Fruit fly (Drosophila melanogaster): ENCODE measurements around the gene CG43291.

- TF ChIP-seq insv (optimal IDR thresholded peaks at IDR 0.05) (no peak), Sin3A (optimal IDR thresholded peaks at IDR 0.05) (no peak)
Measured at dm6 chr3R:14284422-14284760, 39.9 kb upstream of the CG43291 start.

Data from Kc167 (cell line).